Worm (Caenorhabditis elegans) whole organism, L4 larva: ENCODE measurements around the gene fbxa-35.

Experiments
- T20F7.1 ChIP-seq: fragments of 200-800 bp; sonication (Bioruptor generic); optimal IDR thresholded peaks from 2 replicates; lab custom pipeline; 2018; ENCODE audit warnings: mild to moderate bottlenecking, missing genetic modification characterization, missing compliant biosample characterization
- Y75B8A.6 ChIP-seq: fragments of 200-800 bp; sonication (Bioruptor generic); IDR thresholded peaks from 2 replicates; pipeline ENCODE4 v1.3.6; 2022; ENCODE audit warnings: missing genetic modification reagents, missing genetic modification characterization, missing compliant biosample characterization
- ceh-28 ChIP-seq: fragments of 150-350 bp; optimal IDR thresholded peaks from 2 replicates; lab custom pipeline; 2014; ENCODE audit warnings: missing biosample characterization, missing genetic modification reagents, missing genetic modification characterization
- ceh-62 ChIP-seq: sonication (generic microtip); optimal IDR thresholded peaks from 2 replicates; lab custom pipeline; 2017; ENCODE audit warnings: missing biosample characterization, missing genetic modification characterization
- ctbp-1 ChIP-seq: fragments of 200-800 bp; sonication (Bioruptor generic); IDR thresholded peaks from 2 replicates; pipeline ENCODE4 v1.3.6; 2022; ENCODE audit warnings: missing genetic modification reagents, missing genetic modification characterization, missing compliant biosample characterization
- daf-12 ChIP-seq: fragments of 150-350 bp; optimal IDR thresholded peaks from 2 replicates; lab custom pipeline; 2014; ENCODE audit warnings: missing biosample characterization, missing genetic modification reagents, missing genetic modification characterization
- daf-16 ChIP-seq, 3 experiments: sonication (generic microtip); optimal IDR thresholded peaks; 2 replicates each; lab custom pipeline; 2016 to 2017; ENCODE audit warnings: missing genetic modification characterization in 3 of 3, missing genetic modification reagents in 3 of 3, mild to moderate bottlenecking in 2 of 3, missing compliant biosample characterization in 2 of 3, missing biosample characterization in 1 of 3, moderate library complexity in 1 of 3
- dmd-9 ChIP-seq: fragments of 200-800 bp; sonication (Bioruptor generic); IDR thresholded peaks from 2 replicates; pipeline ENCODE4 v1.3.6; 2022; ENCODE audit warnings: missing genetic modification reagents, missing genetic modification characterization, missing compliant biosample characterization
- dve-1 ChIP-seq: sonication (generic microtip); optimal IDR thresholded peaks from 2 replicates; lab custom pipeline; 2017; ENCODE audit warnings: antibody characterized with exemption, mild to moderate bottlenecking, missing genetic modification characterization, missing compliant biosample characterization; ENCODE audit not compliant: insufficient read depth
- fos-1 ChIP-seq: fragments of 150-350 bp; optimal IDR thresholded peaks from 2 replicates; lab custom pipeline; 2014; ENCODE audit warnings: missing biosample characterization, missing genetic modification characterization
- hlh-11 ChIP-seq: fragments of 200-800 bp; sonication (Bioruptor generic); optimal IDR thresholded peaks from 2 replicates; lab custom pipeline; 2018; ENCODE audit warnings: mild to moderate bottlenecking, missing genetic modification characterization, missing compliant biosample characterization
- hlh-30 ChIP-seq: sonication (generic microtip); optimal IDR thresholded peaks from 2 replicates; lab custom pipeline; 2017; ENCODE audit warnings: antibody characterized with exemption, mild to moderate bottlenecking, missing genetic modification characterization, missing compliant biosample characterization; ENCODE audit not compliant: insufficient read depth
- jun-1 ChIP-seq: fragments of 150-350 bp; optimal IDR thresholded peaks from 2 replicates; lab custom pipeline; 2014; ENCODE audit warnings: missing biosample characterization, missing genetic modification reagents, missing genetic modification characterization
- lin-1 ChIP-seq: fragments of 200-800 bp; sonication (Bioruptor generic); IDR thresholded peaks from 2 replicates; pipeline ENCODE4 v1.3.6; 2022; ENCODE audit warnings: missing genetic modification reagents, missing genetic modification characterization, missing compliant biosample characterization
- lin-13 ChIP-seq: fragments of 150-350 bp; optimal IDR thresholded peaks from 2 replicates; lab custom pipeline; 2014; ENCODE audit warnings: missing biosample characterization, missing genetic modification reagents, missing genetic modification characterization
- lin-29 ChIP-seq: fragments of 200-800 bp; sonication (Bioruptor generic); IDR thresholded peaks from 2 replicates; pipeline ENCODE4 v1.3.6; 2022; ENCODE audit warnings: missing genetic modification reagents, missing genetic modification characterization, missing compliant biosample characterization
- lin-38 ChIP-seq: fragments of 200-800 bp; sonication (Bioruptor generic); IDR thresholded peaks from 2 replicates; pipeline ENCODE4 v1.3.6; 2022; ENCODE audit warnings: missing genetic modification reagents, missing genetic modification characterization, missing compliant biosample characterization
- lin-39 ChIP-seq: fragments of 150-350 bp; optimal IDR thresholded peaks from 2 replicates; lab custom pipeline; 2014; ENCODE audit warnings: missing biosample characterization, missing genetic modification reagents, missing genetic modification characterization
- lsy-2 ChIP-seq, 2 experiments: fragments of 150-350 bp in 1 of 2; sonication (generic microtip) in 1 of 2; optimal IDR thresholded peaks; 2 replicates each; lab custom pipeline; 2014 to 2017; ENCODE audit warnings: missing biosample characterization in 2 of 2, missing genetic modification characterization in 2 of 2
- mdl-1 ChIP-seq, 2 experiments: fragments of 150-350 bp in 1 of 2; sonication (generic microtip) in 1 of 2; optimal IDR thresholded peaks; 2 replicates each; lab custom pipeline; 2014 to 2017; ENCODE audit warnings: missing biosample characterization in 2 of 2, missing genetic modification characterization in 2 of 2
- mep-1 ChIP-seq: fragments of 150-350 bp; sonication (generic microtip); optimal IDR thresholded peaks from 3 replicates; lab custom pipeline; 2014; ENCODE audit warnings: missing biosample characterization, missing genetic modification characterization
- nhr-102 ChIP-seq: sonication (generic microtip); optimal IDR thresholded peaks from 2 replicates; lab custom pipeline; 2016; ENCODE audit warnings: mild to moderate bottlenecking, missing genetic modification characterization, moderate library complexity, missing compliant biosample characterization
- nhr-11 ChIP-seq: fragments of 150-350 bp; optimal IDR thresholded peaks from 2 replicates; lab custom pipeline; 2014; ENCODE audit warnings: missing biosample characterization, missing genetic modification characterization
- nhr-41 ChIP-seq: fragments of 200-800 bp; sonication (Bioruptor generic); IDR thresholded peaks from 2 replicates; pipeline ENCODE4 v1.3.6; 2022; ENCODE audit warnings: missing genetic modification reagents, missing genetic modification characterization, missing compliant biosample characterization
- nhr-6 ChIP-seq: fragments of 150-350 bp; optimal IDR thresholded peaks from 2 replicates; lab custom pipeline; 2014; ENCODE audit warnings: missing biosample characterization, missing genetic modification characterization
- nhr-77 ChIP-seq: fragments of 150-350 bp; optimal IDR thresholded peaks from 2 replicates; lab custom pipeline; 2014; ENCODE audit warnings: missing biosample characterization, missing genetic modification characterization
- pha-4 ChIP-seq, 2 experiments: fragments of 150-350 bp in 1 of 2; fragments of 200-800 bp in 1 of 2; sonication (Bioruptor generic) in 1 of 2; IDR thresholded peaks in 1 of 2; optimal IDR thresholded peaks in 1 of 2; 2 replicates each; pipeline versions ENCODE4 v1.3.6 to Lab custom; 2014 to 2022; ENCODE audit warnings: missing genetic modification characterization in 2 of 2, missing genetic modification reagents in 2 of 2, missing biosample characterization in 1 of 2, missing compliant biosample characterization in 1 of 2
- sdz-12 ChIP-seq: fragments of 200-800 bp; sonication (Bioruptor generic); optimal IDR thresholded peaks from 2 replicates; lab custom pipeline; 2018; ENCODE audit warnings: mild to moderate bottlenecking, missing genetic modification characterization, missing compliant biosample characterization
- spr-1 ChIP-seq: sonication (generic microtip); optimal IDR thresholded peaks from 2 replicates; lab custom pipeline; 2016; ENCODE audit warnings: mild to moderate bottlenecking, missing genetic modification characterization, missing compliant biosample characterization
- tra-1 ChIP-seq: fragments of 200-800 bp; sonication (Bioruptor generic); IDR thresholded peaks from 2 replicates; pipeline ENCODE4 v1.3.6; 2022; ENCODE audit warnings: missing genetic modification reagents, missing genetic modification characterization, missing compliant biosample characterization
- unc-130 ChIP-seq: sonication (generic microtip); optimal IDR thresholded peaks from 2 replicates; lab custom pipeline; 2016; ENCODE audit warnings: missing genetic modification reagents, missing genetic modification characterization, missing compliant biosample characterization
- zip-2 ChIP-seq: fragments of 150-350 bp; optimal IDR thresholded peaks from 2 replicates; lab custom pipeline; 2014; ENCODE audit warnings: missing biosample characterization, missing genetic modification characterization
- ztf-7 ChIP-seq: fragments of 150-350 bp; optimal IDR thresholded peaks from 2 replicates; lab custom pipeline; 2014; ENCODE audit warnings: missing biosample characterization, missing genetic modification characterization

The fbxa-35 gene

ce11 chrIII:1279197-1279596 is 16.3 kb upstream of the fbxa-35 start (continued):
- TF ChIP-seq nhr-102 (tag; lab: Kevin White, UChicago) (peak; percentile 76), lin-39 (tag; lab: Kevin White, UChicago) (no peak), mdl-1 (tag; optimal IDR thresholded peaks at IDR 0.05; lab: Kevin White, UChicago) (peak in 1 of 2 experiments; percentile 88), nhr-6 (peak; percentile 73), daf-16 (GFP tag; optimal IDR thresholded peaks at IDR 0.05; lab: Kevin White, UChicago) (peak in 1 of 2 experiments; percentile 95), daf-16 (tag; optimal IDR thresholded peaks at IDR 0.05; lab: Kevin White, UChicago) (peak; percentile 99), dmd-9 (no peak), Y75B8A.6 (GFP tag; lab: Robert Waterston, UW) (no peak), ztf-7 (tag; lab: Kevin White, UChicago) (peak; percentile 84), T20F7.1 (GFP tag; lab: Kevin White, UChicago) (peak; percentile 76), lin-13 (GFP tag; lab: Kevin White, UChicago) (no peak), tra-1 (GFP tag; lab: Robert Waterston, UW) (0 out of 2 replicates have a peak, but pooled peaks have one; percentile 33), ceh-28 (tag; lab: Kevin White, UChicago) (no peak), spr-1 (tag; lab: Kevin White, UChicago) (no peak), pha-4 (GFP tag; IDR thresholded peaks at IDR 0.05; lab: Robert Waterston, UW) (peak; percentile 61; the same call in 1 of the 2 replicates), pha-4 (tag; optimal IDR thresholded peaks at IDR 0.05; lab: Kevin White, UChicago) (peak; percentile 36), nhr-41 (GFP tag; lab: Robert Waterston, UW) (peak; percentile 61; the same call in 1 of the 2 replicates), jun-1 (tag; lab: Kevin White, UChicago) (peak; percentile 33), lin-38 (GFP tag; lab: Robert Waterston, UW) (no peak), nhr-11 (no peak), unc-130 (GFP tag; lab: Kevin White, UChicago) (no peak), hlh-30 (peak; percentile 47), lin-1 (peak; percentile 93), sdz-12 (GFP tag; lab: Kevin White, UChicago) (no peak), hlh-11 (peak; percentile 97), ceh-62 (no peak), nhr-77 (tag; lab: Kevin White, UChicago) (peak; percentile 94)
- TF ChIP-seq, all 104 proteins: peak for 29

- no peak for TF ChIP-seq ctbp-1 (GFP tag; lab: Robert Waterston, UW)
- peak; percentile 98 for TF ChIP-seq zip-2 (tag; lab: Kevin White, UChicago)
- TF ChIP-seq lin-29 (GFP tag; lab: Robert Waterston, UW): no peak
- TF ChIP-seq dve-1 (tag; lab: Kevin White, UChicago): peak; percentile 36
- peak in 1 of 2 experiments; percentile 71 for TF ChIP-seq lsy-2 (tag; optimal IDR thresholded peaks at IDR 0.05; lab: Kevin White, UChicago)
- TF ChIP-seq daf-16 (GFP tag; optimal IDR thresholded peaks at IDR 0.05; lab: Kevin White, UChicago): no peak
- peak; percentile 36 for TF ChIP-seq daf-16 (tag; optimal IDR thresholded peaks at IDR 0.05; lab: Kevin White, UChicago)
- peak; percentile 6 for TF ChIP-seq T20F7.1 (GFP tag; lab: Kevin White, UChicago)
- TF ChIP-seq ztf-7 (tag; lab: Kevin White, UChicago): peak; percentile 88
- TF ChIP-seq mep-1 (tag; lab: Kevin White, UChicago): peak; percentile 43
Observed at ce11 chrIII:1284584-1285046, 10.9 kb upstream of the fbxa-35 start, which contains the start of gene fbxa-37. Gene fbxa-37, plus strand, starts transcription at chrIII:1284996.

- TF ChIP-seq fos-1 (tag; lab: Kevin White, UChicago) (no peak), ztf-7 (tag; lab: Kevin White, UChicago) (no peak), daf-12 (tag; lab: Kevin White, UChicago) (no peak), lin-39 (tag; lab: Kevin White, UChicago) (no peak), zip-2 (tag; lab: Kevin White, UChicago) (peak; percentile 77), ctbp-1 (GFP tag; lab: Robert Waterston, UW) (no peak)
- TF ChIP-seq, all 104 proteins: peak for 1
Observed at ce11 chrIII:1288473-1289056, 6.9 kb upstream of the fbxa-35 start, which contains the start of gene fbxa-50. Gene fbxa-50, minus strand, starts transcription at chrIII:1288523.
